Worm (Caenorhabditis elegans) whole organism, young adult: ENCODE results near the gene F44E2.10.

ENCODE experiments used
- B0336.3 ChIP-seq: fragments of 200-800 bp; sonication (Bioruptor generic); IDR thresholded peaks from 2 replicates; pipeline ENCODE4 v1.3.6; 2022; ENCODE audit warnings: missing genetic modification characterization, missing compliant biosample characterization
- C06A6.2 ChIP-seq: fragments of 200-800 bp; sonication (Bioruptor generic); conservative IDR thresholded peaks from 2 replicates; pipeline ENCODE4 v1.3.6; 2022; ENCODE audit warnings: missing genetic modification characterization, missing compliant biosample characterization
- D2030.7 ChIP-seq: fragments of 200-800 bp; sonication (Bioruptor generic); IDR thresholded peaks from 2 replicates; pipeline ENCODE4 v1.3.6; 2022; ENCODE audit warnings: missing genetic modification reagents, missing genetic modification characterization, missing compliant biosample characterization
- F23B12.7 ChIP-seq: sonication (generic microtip); optimal IDR thresholded peaks from 2 replicates; lab custom pipeline; 2017; ENCODE audit warnings: missing genetic modification characterization, mild to moderate bottlenecking, missing compliant biosample characterization, antibody characterized with exemption, moderate library complexity; ENCODE audit not compliant: insufficient read depth
- F37B4.10 ChIP-seq: fragments of 200-800 bp; sonication (Bioruptor generic); IDR thresholded peaks from 2 replicates; pipeline ENCODE4 v1.3.6; 2022; ENCODE audit warnings: missing genetic modification characterization, missing compliant biosample characterization
- F49E8.2 ChIP-seq: sonication (generic microtip); optimal IDR thresholded peaks from 3 replicates; lab custom pipeline; 2017; ENCODE audit warnings: missing genetic modification characterization, mild to moderate bottlenecking, missing compliant biosample characterization, antibody characterized with exemption, moderate library complexity; ENCODE audit not compliant: insufficient read depth
- K11D2.4 ChIP-seq: fragments of 200-800 bp; sonication (Bioruptor generic); IDR thresholded peaks from 2 replicates; pipeline ENCODE4 v1.3.6; 2022; ENCODE audit warnings: missing genetic modification reagents, missing genetic modification characterization, missing compliant biosample characterization
- T26A5.8 ChIP-seq: sonication (generic microtip); optimal IDR thresholded peaks from 2 replicates; lab custom pipeline; 2016; ENCODE audit warnings: missing genetic modification characterization, missing compliant biosample characterization
- Y67H2A.10 ChIP-seq: fragments of 200-800 bp; sonication (Bioruptor generic); conservative IDR thresholded peaks from 2 replicates; pipeline ENCODE4 v1.3.6; 2022; ENCODE audit warnings: missing genetic modification reagents, missing genetic modification characterization, missing compliant biosample characterization
- Y95B8A.8 ChIP-seq: fragments of 200-800 bp; sonication (Bioruptor generic); IDR thresholded peaks from 2 replicates; pipeline ENCODE4 v1.3.6; 2022; ENCODE audit warnings: missing genetic modification reagents, missing genetic modification characterization, missing compliant biosample characterization
- ama-1 ChIP-seq, 3 experiments: fragments of 150-350 bp in 1 of 3; sonication (generic microtip) in 2 of 3; optimal IDR thresholded peaks; 2 replicates each; lab custom pipeline; 2014 to 2018; ENCODE audit warnings: missing biosample characterization in 2 of 3, missing genetic modification characterization in 2 of 3, missing genetic modification reagents in 2 of 3
- attf-3 ChIP-seq: fragments of 200-800 bp; sonication (Bioruptor generic); conservative IDR thresholded peaks from 2 replicates; pipeline ENCODE4 v1.3.6; 2022; ENCODE audit warnings: missing genetic modification reagents, missing genetic modification characterization, missing compliant biosample characterization
- cebp-1 ChIP-seq, 2 experiments: fragments of 200-800 bp in 1 of 2; sonication (Bioruptor generic) in 1 of 2; sonication (generic microtip) in 1 of 2; IDR thresholded peaks in 1 of 2; optimal IDR thresholded peaks in 1 of 2; 2 replicates each; pipeline versions ENCODE4 v1.3.6 to Lab custom; 2017 to 2022; ENCODE audit warnings: missing compliant biosample characterization in 2 of 2, missing genetic modification characterization in 2 of 2, mild to moderate bottlenecking in 1 of 2, missing genetic modification reagents in 1 of 2, moderate library complexity in 1 of 2
- cebp-2 ChIP-seq: fragments of 200-800 bp; sonication (Bioruptor generic); IDR thresholded peaks from 2 replicates; pipeline ENCODE4 v1.3.6; 2022; ENCODE audit warnings: missing genetic modification characterization, missing compliant biosample characterization
- ceh-27 ChIP-seq: fragments of 200-800 bp; sonication (Bioruptor generic); optimal IDR thresholded peaks from 2 replicates; lab custom pipeline; 2018; ENCODE audit warnings: mild to moderate bottlenecking, missing genetic modification characterization, moderate library complexity, missing compliant biosample characterization
- ceh-40 ChIP-seq: fragments of 200-800 bp; sonication (Bioruptor generic); IDR thresholded peaks from 2 replicates; pipeline ENCODE4 v1.3.6; 2022; ENCODE audit warnings: missing genetic modification characterization, missing compliant biosample characterization
- ceh-91 ChIP-seq: fragments of 200-800 bp; sonication (Bioruptor generic); IDR thresholded peaks from 2 replicates; pipeline ENCODE4 v1.3.6; 2022; ENCODE audit warnings: missing genetic modification reagents, missing genetic modification characterization, missing compliant biosample characterization
- chd-7 ChIP-seq: sonication (generic microtip); optimal IDR thresholded peaks from 2 replicates; lab custom pipeline; 2016; ENCODE audit warnings: mild to moderate bottlenecking, missing genetic modification characterization, moderate library complexity, missing compliant biosample characterization
- efl-1 ChIP-seq: fragments of 150-350 bp; optimal IDR thresholded peaks from 2 replicates; lab custom pipeline; 2014; ENCODE audit warnings: missing biosample characterization, missing genetic modification reagents, missing genetic modification characterization
- egl-44 ChIP-seq: fragments of 200-800 bp; sonication (Bioruptor generic); IDR thresholded peaks from 2 replicates; pipeline ENCODE4 v1.3.6; 2022; ENCODE audit warnings: missing genetic modification reagents, missing genetic modification characterization, missing compliant biosample characterization
- egrh-3 ChIP-seq: fragments of 200-800 bp; sonication (Bioruptor generic); IDR thresholded peaks from 2 replicates; pipeline ENCODE4 v1.3.6; 2022; ENCODE audit warnings: missing genetic modification reagents, missing genetic modification characterization, missing compliant biosample characterization
- ekl-4 ChIP-seq: fragments of 200-800 bp; sonication (Bioruptor generic); IDR thresholded peaks from 2 replicates; pipeline ENCODE4 v1.3.6; 2022; ENCODE audit warnings: missing genetic modification reagents, missing genetic modification characterization, missing compliant biosample characterization
- ets-4 ChIP-seq: fragments of 200-800 bp; sonication (Bioruptor generic); optimal IDR thresholded peaks from 2 replicates; lab custom pipeline; 2018; ENCODE audit warnings: mild to moderate bottlenecking, missing genetic modification characterization, missing compliant biosample characterization
- fkh-3 ChIP-seq: sonication (generic microtip); optimal IDR thresholded peaks from 2 replicates; lab custom pipeline; 2016; ENCODE audit warnings: mild to moderate bottlenecking, missing genetic modification characterization, missing compliant biosample characterization
- hmg-1.2 ChIP-seq: fragments of 200-800 bp; sonication (Bioruptor generic); IDR thresholded peaks from 2 replicates; pipeline ENCODE4 v1.3.6; 2022; ENCODE audit warnings: missing genetic modification reagents, missing genetic modification characterization, missing compliant biosample characterization
- let-526 ChIP-seq: fragments of 200-800 bp; sonication (Bioruptor generic); IDR thresholded peaks from 2 replicates; pipeline ENCODE4 v1.3.6; 2022; ENCODE audit warnings: missing genetic modification reagents, missing genetic modification characterization, missing compliant biosample characterization
- let-607 ChIP-seq, 2 experiments: fragments of 200-800 bp in 1 of 2; sonication (Bioruptor generic) in 1 of 2; sonication (generic microtip) in 1 of 2; optimal IDR thresholded peaks; 2 replicates each; lab custom pipeline; 2016 to 2018; ENCODE audit warnings: mild to moderate bottlenecking in 2 of 2, missing compliant biosample characterization in 2 of 2, missing genetic modification characterization in 2 of 2, moderate library complexity in 2 of 2, missing genotype in 1 of 2
- lir-1 ChIP-seq: fragments of 200-800 bp; sonication (Bioruptor generic); conservative IDR thresholded peaks from 2 replicates; pipeline ENCODE4 v1.3.6; 2022; ENCODE audit warnings: missing genetic modification reagents, missing genetic modification characterization, missing compliant biosample characterization
- lsy-27 ChIP-seq: sonication (generic microtip); optimal IDR thresholded peaks from 2 replicates; lab custom pipeline; 2017; ENCODE audit warnings: missing genetic modification characterization, mild to moderate bottlenecking, missing compliant biosample characterization, antibody characterized with exemption, missing genotype, borderline replicate concordance; ENCODE audit not compliant: insufficient read depth
- madf-3 ChIP-seq: fragments of 200-800 bp; sonication (Bioruptor generic); IDR thresholded peaks from 2 replicates; pipeline ENCODE4 v1.3.6; 2022; ENCODE audit warnings: missing genetic modification reagents, missing genetic modification characterization, missing compliant biosample characterization
- mcd-1 ChIP-seq: fragments of 200-800 bp; sonication (Bioruptor generic); IDR thresholded peaks from 2 replicates; pipeline ENCODE4 v1.3.6; 2022; ENCODE audit warnings: missing genetic modification reagents, missing genetic modification characterization, missing compliant biosample characterization
- mxl-1 ChIP-seq: sonication (generic microtip); optimal IDR thresholded peaks from 2 replicates; lab custom pipeline; 2016; ENCODE audit warnings: missing genetic modification characterization, missing compliant biosample characterization
- nfyb-1 ChIP-seq: fragments of 200-800 bp; sonication (Bioruptor generic); IDR thresholded peaks from 2 replicates; pipeline ENCODE4 v1.3.6; 2022; ENCODE audit warnings: missing genetic modification reagents, missing genetic modification characterization, missing compliant biosample characterization
- nhr-179 ChIP-seq: sonication (generic microtip); optimal IDR thresholded peaks from 2 replicates; lab custom pipeline; 2016; ENCODE audit warnings: mild to moderate bottlenecking, missing genetic modification characterization, missing compliant biosample characterization
- nhr-80 ChIP-seq: sonication (generic microtip); optimal IDR thresholded peaks from 2 replicates; lab custom pipeline; 2016; ENCODE audit warnings: missing genetic modification characterization, missing compliant biosample characterization
- repo-1 ChIP-seq: sonication (generic microtip); optimal IDR thresholded peaks from 2 replicates; lab custom pipeline; 2017; ENCODE audit warnings: mild to moderate bottlenecking, missing genetic modification characterization, missing compliant biosample characterization
- sdz-38 ChIP-seq: sonication (generic microtip); optimal IDR thresholded peaks from 2 replicates; lab custom pipeline; 2016; ENCODE audit warnings: missing genotype, missing genetic modification characterization, missing compliant biosample characterization
- sea-2 ChIP-seq: fragments of 200-800 bp; sonication (Bioruptor generic); IDR thresholded peaks from 2 replicates; pipeline ENCODE4 v1.3.6; 2022; ENCODE audit warnings: missing genetic modification characterization, missing compliant biosample characterization
- snpc-3.4 ChIP-seq: sonication (generic microtip); optimal IDR thresholded peaks from 2 replicates; lab custom pipeline; 2017; ENCODE audit warnings: missing genetic modification characterization, mild to moderate bottlenecking, missing compliant biosample characterization, antibody characterized with exemption, moderate library complexity, missing genotype, missing genetic modification reagents
- sptf-2 ChIP-seq: fragments of 200-800 bp; sonication (Bioruptor generic); optimal IDR thresholded peaks from 2 replicates; lab custom pipeline; 2018; ENCODE audit warnings: mild to moderate bottlenecking, missing genetic modification characterization, missing compliant biosample characterization
- tbp1 ChIP-seq: fragments of 200-800 bp; sonication (Bioruptor generic); optimal IDR thresholded peaks from 2 replicates; lab custom pipeline; 2018; ENCODE audit warnings: mild to moderate bottlenecking, missing genetic modification characterization, missing compliant biosample characterization
- tbx-9 ChIP-seq: sonication (generic microtip); optimal IDR thresholded peaks from 2 replicates; lab custom pipeline; 2016; ENCODE audit warnings: borderline replicate concordance, missing genetic modification characterization, inconsistent platforms, missing compliant biosample characterization
- unc-130 ChIP-seq: sonication (generic microtip); optimal IDR thresholded peaks from 2 replicates; lab custom pipeline; 2016; ENCODE audit warnings: missing genetic modification reagents, missing genetic modification characterization, missing compliant biosample characterization
- xnd-1 ChIP-seq: sonication (generic microtip); optimal IDR thresholded peaks from 2 replicates; lab custom pipeline; 2016; ENCODE audit warnings: missing genotype, missing genetic modification reagents, missing genetic modification characterization, missing compliant biosample characterization
- zfh-2 ChIP-seq: fragments of 200-800 bp; sonication (Bioruptor generic); conservative IDR thresholded peaks from 2 replicates; pipeline ENCODE4 v1.3.6; 2022; ENCODE audit warnings: missing genetic modification reagents, missing genetic modification characterization, missing compliant biosample characterization
- ztf-25 ChIP-seq: fragments of 200-800 bp; sonication (Bioruptor generic); IDR thresholded peaks from 2 replicates; pipeline ENCODE4 v1.3.6; 2022; ENCODE audit warnings: missing genetic modification reagents, missing genetic modification characterization, missing compliant biosample characterization
- ztf-3 ChIP-seq: fragments of 200-800 bp; sonication (Bioruptor generic); optimal IDR thresholded peaks from 2 replicates; lab custom pipeline; 2018; ENCODE audit warnings: mild to moderate bottlenecking, missing genetic modification characterization, missing compliant biosample characterization

The F44E2.10 gene

ce11 chrIII:8867922-8868655, 37.2 kb upstream of the F44E2.10 start (continued):
- TF ChIP-seq ets-4 (GFP tag; lab: Kevin White, UChicago) (no peak), lsy-27 (tag; lab: Kevin White, UChicago) (no peak), ama-1 (optimal IDR thresholded peaks at IDR 0.05; lab: Kevin White, UChicago) (no peak), ama-1 (GFP tag; optimal IDR thresholded peaks at IDR 0.05; lab: Kevin White, UChicago) (no peak), xnd-1 (no peak), efl-1 (no peak), C06A6.2 (GFP tag; lab: Robert Waterston, UW) (no peak), unc-130 (GFP tag; lab: Kevin White, UChicago) (no peak), repo-1 (tag; lab: Kevin White, UChicago) (no peak), attf-3 (GFP tag; lab: Robert Waterston, UW) (no peak), B0336.3 (GFP tag; lab: Robert Waterston, UW) (no peak), F37B4.10 (GFP tag; lab: Robert Waterston, UW) (no peak), sptf-2 (no peak), ceh-40 (GFP tag; lab: Robert Waterston, UW) (no peak), Y95B8A.8 (GFP tag; lab: Robert Waterston, UW) (no peak), mxl-1 (no peak), zfh-2 (GFP tag; lab: Robert Waterston, UW) (no peak), ztf-3 (GFP tag; lab: Kevin White, UChicago) (no peak), fkh-3 (tag; lab: Kevin White, UChicago) (no peak), T26A5.8 (tag; lab: Kevin White, UChicago) (no peak), tbp1 (GFP tag; lab: Kevin White, UChicago) (peak; percentile 46), lir-1 (no peak), chd-7 (tag; lab: Kevin White, UChicago) (no peak), F49E8.2 (tag; lab: Kevin White, UChicago) (no peak), cebp-1 (GFP tag; IDR thresholded peaks at IDR 0.05; lab: Robert Waterston, UW) (peak; percentile 96), cebp-1 (tag; optimal IDR thresholded peaks at IDR 0.05; lab: Kevin White, UChicago) (peak; percentile 97), ztf-25 (GFP tag; lab: Robert Waterston, UW) (no peak), sea-2 (GFP tag; lab: Robert Waterston, UW) (no peak), ekl-4 (GFP tag; lab: Robert Waterston, UW) (no peak), K11D2.4 (GFP tag; lab: Robert Waterston, UW) (no peak), D2030.7 (no peak), ceh-91 (no peak), ceh-27 (GFP tag; lab: Kevin White, UChicago) (no peak), egrh-3 (GFP tag; lab: Robert Waterston, UW) (no peak), let-607 (tag; optimal IDR thresholded peaks at IDR 0.05; lab: Kevin White, UChicago) (peak in 1 of 2 experiments; percentile 21), nfyb-1 (no peak), nhr-179 (tag; lab: Kevin White, UChicago) (no peak), let-526 (GFP tag; lab: Robert Waterston, UW) (no peak), mcd-1 (GFP tag; lab: Robert Waterston, UW) (no peak), Y67H2A.10 (GFP tag; lab: Robert Waterston, UW) (no peak), madf-3 (GFP tag; lab: Robert Waterston, UW) (no peak), F23B12.7 (peak; percentile 12), snpc-3.4 (tag; lab: Kevin White, UChicago) (no peak), egl-44 (GFP tag; lab: Robert Waterston, UW) (no peak), tbx-9 (no peak), nhr-80 (peak; percentile 90), hmg-1.2 (GFP tag; lab: Robert Waterston, UW) (no peak), sdz-38 (tag; lab: Kevin White, UChicago) (no peak), cebp-2 (GFP tag; lab: Robert Waterston, UW) (no peak)
